Fruit fly (Drosophila melanogaster): ENCODE measurements around the gene CG46468.

DNA sequence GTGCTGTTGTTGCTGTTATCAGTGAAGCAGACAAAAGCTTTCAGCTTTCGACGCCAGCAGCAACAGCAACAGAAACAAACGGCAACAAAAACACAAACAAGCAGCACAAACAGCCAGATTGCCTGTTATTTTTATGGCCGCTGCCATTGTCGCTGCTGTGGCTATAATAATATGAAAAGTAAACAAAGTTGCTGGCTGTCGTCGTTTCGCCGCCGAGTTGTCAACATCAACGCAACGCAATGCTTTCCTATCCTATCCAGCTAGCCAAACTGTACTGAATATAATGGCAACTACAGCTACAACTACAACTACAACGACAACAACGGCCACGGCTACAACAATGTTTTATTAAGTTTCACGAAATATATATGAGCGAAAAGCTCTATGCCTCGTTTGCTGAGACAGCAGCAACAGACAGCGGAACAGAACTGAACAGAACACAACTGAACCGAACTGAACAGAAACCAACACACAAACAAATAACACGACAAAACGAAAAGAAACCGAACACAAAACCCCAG is 5.5 kb upstream of the CG46468 start:
- TF ChIP-seq Hsf (GFP tag; optimal IDR thresholded peaks at IDR 0.05), result no peak
- peak; percentile 11; the same call in 1 of the 4 replicates for TF ChIP-seq chinmo (GFP tag; IDR thresholded peaks at IDR 0.05; ENCODE audit: partially characterized antibody)
- peak; percentile 34 for TF ChIP-seq CG11723 (GFP tag; optimal IDR thresholded peaks at IDR 0.05)
- no peak for TF ChIP-seq CG1792 (GFP tag; optimal IDR thresholded peaks at IDR 0.05)
- no peak for TF ChIP-seq BEAF-32 (GFP tag; optimal IDR thresholded peaks at IDR 0.05)
- TF ChIP-seq CG11085 (GFP tag; IDR thresholded peaks at IDR 0.05), result no peak
- TF ChIP-seq amos (GFP tag; IDR thresholded peaks at IDR 0.05; ENCODE audit: partially characterized antibody), result no peak
- peak; percentile 7 for TF ChIP-seq Nf-YC (tag; optimal IDR thresholded peaks at IDR 0.05)
- TF ChIP-seq sna (GFP tag; IDR thresholded peaks at IDR 0.05; ENCODE audit: partially characterized antibody), result no peak
- peak; percentile 72; the same call in 1 of the 3 replicates for TF ChIP-seq ci (GFP tag; IDR thresholded peaks at IDR 0.05)
- TF ChIP-seq gsb-n (tag; optimal IDR thresholded peaks at IDR 0.05), result no peak
- peak; percentile 59 for TF ChIP-seq sd (tag; optimal IDR thresholded peaks at IDR 0.05)
- TF ChIP-seq E2f1 (GFP tag; IDR thresholded peaks at IDR 0.05), result no peak
